Worm (Caenorhabditis elegans) whole organism, late embryonic: ENCODE measurements around the gene clec-194.

Experiments
- C08G9.2 ChIP-seq: sonication (generic microtip); optimal IDR thresholded peaks from 2 replicates; lab custom pipeline; 2016; ENCODE audit warnings: mild to moderate bottlenecking, missing genetic modification characterization, moderate library complexity, missing compliant biosample characterization
- C38D4.7 ChIP-seq: fragments of 200-800 bp; sonication (Bioruptor generic); optimal IDR thresholded peaks from 2 replicates; lab custom pipeline; 2018; ENCODE audit warnings: mild to moderate bottlenecking, missing genetic modification characterization, moderate library complexity, missing compliant biosample characterization
- F13H6.1 ChIP-seq: sonication (generic microtip); optimal IDR thresholded peaks from 2 replicates; lab custom pipeline; 2016; ENCODE audit warnings: missing genetic modification characterization, missing compliant biosample characterization
- K09A11.1 ChIP-seq: sonication (generic microtip); optimal IDR thresholded peaks from 2 replicates; lab custom pipeline; 2017; ENCODE audit warnings: antibody characterized with exemption, mild to moderate bottlenecking, missing genetic modification characterization, missing compliant biosample characterization; ENCODE audit not compliant: insufficient read depth
- Y22D7AL.16 ChIP-seq: sonication (generic microtip); optimal IDR thresholded peaks from 2 replicates; lab custom pipeline; 2016; ENCODE audit warnings: missing genetic modification characterization, missing compliant biosample characterization
- ceh-14 ChIP-seq: sonication (generic microtip); optimal IDR thresholded peaks from 2 replicates; lab custom pipeline; 2016; ENCODE audit warnings: missing genotype, missing genetic modification characterization, missing compliant biosample characterization
- ceh-18 ChIP-seq: sonication (generic microtip); optimal IDR thresholded peaks from 2 replicates; lab custom pipeline; 2016; ENCODE audit warnings: missing genetic modification characterization, missing compliant biosample characterization
- ceh-19 ChIP-seq: fragments of 200-800 bp; sonication (Bioruptor generic); optimal IDR thresholded peaks from 2 replicates; lab custom pipeline; 2018; ENCODE audit warnings: mild to moderate bottlenecking, missing genetic modification characterization, missing compliant biosample characterization
- ceh-2 ChIP-seq: sonication (generic microtip); optimal IDR thresholded peaks from 2 replicates; lab custom pipeline; 2016; ENCODE audit warnings: missing genotype, missing genetic modification characterization, missing compliant biosample characterization
- ceh-22 ChIP-seq: sonication (generic microtip); optimal IDR thresholded peaks from 2 replicates; lab custom pipeline; 2017; ENCODE audit warnings: missing biosample characterization, missing genetic modification characterization
- ceh-30 ChIP-seq: fragments of 150-350 bp; optimal IDR thresholded peaks from 2 replicates; lab custom pipeline; 2014; ENCODE audit warnings: missing biosample characterization, missing genetic modification characterization
- ceh-34 ChIP-seq: sonication (generic microtip); optimal IDR thresholded peaks from 2 replicates; lab custom pipeline; 2016; ENCODE audit warnings: mild to moderate bottlenecking, missing genetic modification characterization, missing compliant biosample characterization
- ceh-45 ChIP-seq: fragments of 200-800 bp; sonication (Bioruptor generic); IDR thresholded peaks from 2 replicates; pipeline ENCODE4 v1.3.6; 2022; ENCODE audit warnings: missing genetic modification reagents, missing genetic modification characterization, missing compliant biosample characterization
- ceh-48 ChIP-seq: sonication (generic microtip); optimal IDR thresholded peaks from 2 replicates; lab custom pipeline; 2016; ENCODE audit warnings: missing genetic modification characterization, inconsistent platforms, missing compliant biosample characterization
- ceh-6 ChIP-seq: fragments of 200-800 bp; sonication (Bioruptor generic); optimal IDR thresholded peaks from 2 replicates; lab custom pipeline; 2018; ENCODE audit warnings: mild to moderate bottlenecking, missing genetic modification characterization, missing compliant biosample characterization
- che-1 ChIP-seq: sonication (generic microtip); optimal IDR thresholded peaks from 2 replicates; lab custom pipeline; 2016; ENCODE audit warnings: mild to moderate bottlenecking, missing genetic modification characterization, missing compliant biosample characterization
- dmd-4 ChIP-seq: sonication (generic microtip); optimal IDR thresholded peaks from 2 replicates; lab custom pipeline; 2016; ENCODE audit warnings: borderline replicate concordance, missing genetic modification characterization, missing compliant biosample characterization
- elt-2 ChIP-seq: sonication (generic microtip); optimal IDR thresholded peaks from 2 replicates; lab custom pipeline; 2016; ENCODE audit warnings: missing genetic modification reagents, missing genetic modification characterization, missing compliant biosample characterization
- elt-4 ChIP-seq: sonication (generic microtip); optimal IDR thresholded peaks from 2 replicates; lab custom pipeline; 2016; ENCODE audit warnings: missing genetic modification characterization, missing compliant biosample characterization
- ets-4 ChIP-seq: sonication (generic microtip); optimal IDR thresholded peaks from 2 replicates; lab custom pipeline; 2016; ENCODE audit warnings: missing genetic modification characterization, missing compliant biosample characterization
- eyg-1 ChIP-seq: sonication (generic microtip); optimal IDR thresholded peaks from 2 replicates; lab custom pipeline; 2016; ENCODE audit warnings: missing genotype, missing genetic modification characterization, missing compliant biosample characterization
- fax-1 ChIP-seq: sonication (generic microtip); optimal IDR thresholded peaks from 2 replicates; lab custom pipeline; 2016; ENCODE audit warnings: missing genotype, missing genetic modification characterization, missing compliant biosample characterization
- fkh-6 ChIP-seq: sonication (generic microtip); optimal IDR thresholded peaks from 2 replicates; lab custom pipeline; 2016; ENCODE audit warnings: missing genetic modification characterization, missing compliant biosample characterization
- gmeb-2 ChIP-seq: sonication (generic microtip); optimal IDR thresholded peaks from 2 replicates; lab custom pipeline; 2016; ENCODE audit warnings: missing genetic modification characterization, inconsistent platforms, missing compliant biosample characterization
- hlh-15 ChIP-seq: sonication (generic microtip); optimal IDR thresholded peaks from 2 replicates; lab custom pipeline; 2016; ENCODE audit warnings: missing genetic modification characterization, missing compliant biosample characterization
- hlh-30 ChIP-seq: sonication (generic microtip); optimal IDR thresholded peaks from 2 replicates; lab custom pipeline; 2017; ENCODE audit warnings: antibody characterized with exemption, missing genetic modification characterization, missing compliant biosample characterization; ENCODE audit not compliant: insufficient read depth
- hlh-6 ChIP-seq: sonication (generic microtip); optimal IDR thresholded peaks from 2 replicates; lab custom pipeline; 2016; ENCODE audit warnings: missing genotype, missing genetic modification characterization, missing compliant biosample characterization
- hlh-8 ChIP-seq: sonication (generic microtip); optimal IDR thresholded peaks from 2 replicates; lab custom pipeline; 2016; ENCODE audit warnings: missing genotype, missing genetic modification characterization, missing compliant biosample characterization
- lim-6 ChIP-seq: sonication (generic microtip); optimal IDR thresholded peaks from 2 replicates; lab custom pipeline; 2016; ENCODE audit warnings: missing genetic modification characterization, missing compliant biosample characterization
- mec-3 ChIP-seq: sonication (generic microtip); optimal IDR thresholded peaks from 2 replicates; lab custom pipeline; 2016; ENCODE audit warnings: borderline replicate concordance, missing genetic modification characterization, missing compliant biosample characterization
- nhr-11 ChIP-seq: fragments of 150-350 bp; optimal IDR thresholded peaks from 2 replicates; lab custom pipeline; 2014; ENCODE audit warnings: missing biosample characterization, missing genetic modification characterization
- npax-4 ChIP-seq: sonication (generic microtip); optimal IDR thresholded peaks from 2 replicates; lab custom pipeline; 2016; ENCODE audit warnings: missing genetic modification characterization, missing compliant biosample characterization
- pag-3 ChIP-seq: sonication (generic microtip); optimal IDR thresholded peaks from 2 replicates; lab custom pipeline; 2016; ENCODE audit warnings: missing compliant biosample characterization, missing genetic modification characterization, borderline replicate concordance
- pat-9 ChIP-seq: fragments of 200-800 bp; sonication (Bioruptor generic); optimal IDR thresholded peaks from 2 replicates; lab custom pipeline; 2018; ENCODE audit warnings: mild to moderate bottlenecking, missing genetic modification characterization, moderate library complexity, missing compliant biosample characterization
- pax-1 ChIP-seq: fragments of 150-350 bp; optimal IDR thresholded peaks from 2 replicates; lab custom pipeline; 2014; ENCODE audit warnings: missing biosample characterization, missing genetic modification characterization
- pha-2 ChIP-seq: sonication (generic microtip); optimal IDR thresholded peaks from 2 replicates; lab custom pipeline; 2017; ENCODE audit warnings: mild to moderate bottlenecking, missing genetic modification characterization, missing compliant biosample characterization
- pha-4 ChIP-seq: fragments of 150-350 bp; optimal IDR thresholded peaks from 2 replicates; lab custom pipeline; 2018; ENCODE audit warnings: missing biosample characterization, missing genetic modification reagents, missing genetic modification characterization
- pqm-1 ChIP-seq: sonication (generic microtip); optimal IDR thresholded peaks from 2 replicates; lab custom pipeline; 2016; ENCODE audit warnings: missing genetic modification characterization, missing compliant biosample characterization
- ref-2 ChIP-seq: sonication (generic microtip); optimal IDR thresholded peaks from 2 replicates; lab custom pipeline; 2016; ENCODE audit warnings: missing genetic modification characterization, missing compliant biosample characterization
- sox-4 ChIP-seq: sonication (generic microtip); optimal IDR thresholded peaks from 2 replicates; lab custom pipeline; 2017; ENCODE audit warnings: mild to moderate bottlenecking, missing genetic modification characterization, inconsistent platforms, missing compliant biosample characterization
- tbx-2 ChIP-seq: sonication (generic microtip); optimal IDR thresholded peaks from 2 replicates; lab custom pipeline; 2016; ENCODE audit warnings: missing genetic modification characterization, missing compliant biosample characterization
- tbx-7 ChIP-seq: sonication (generic microtip); optimal IDR thresholded peaks from 2 replicates; lab custom pipeline; 2016; ENCODE audit warnings: missing genotype, missing genetic modification characterization, missing compliant biosample characterization
- ttx-3 ChIP-seq: sonication (generic microtip); optimal IDR thresholded peaks from 2 replicates; lab custom pipeline; 2016; ENCODE audit warnings: missing genetic modification reagents, missing genetic modification characterization, missing compliant biosample characterization
- unc-42 ChIP-seq: sonication (generic microtip); optimal IDR thresholded peaks from 2 replicates; lab custom pipeline; 2016; ENCODE audit warnings: missing genotype, missing genetic modification characterization, missing compliant biosample characterization
- unc-55 ChIP-seq: sonication (generic microtip); optimal IDR thresholded peaks from 2 replicates; lab custom pipeline; 2017; ENCODE audit warnings: missing biosample characterization, missing genetic modification reagents, missing genetic modification characterization
- unc-86 ChIP-seq: sonication (generic microtip); optimal IDR thresholded peaks from 2 replicates; lab custom pipeline; 2016; ENCODE audit warnings: missing genetic modification characterization, missing compliant biosample characterization
- zip-5 ChIP-seq: sonication (generic microtip); optimal IDR thresholded peaks from 2 replicates; lab custom pipeline; 2016; ENCODE audit warnings: missing genetic modification characterization, missing compliant biosample characterization
- ztf-16 ChIP-seq: sonication (generic microtip); optimal IDR thresholded peaks from 2 replicates; lab custom pipeline; 2017; ENCODE audit warnings: missing genetic modification characterization, missing compliant biosample characterization

Gene clec-194

ce11 chrIV:16813825-16814224, 17.6 kb upstream of the clec-194 start, which contains the start of gene Y116A8A.2:
Gene Y116A8A.2 (minus strand): TSS chrIV:16813925.
- TF ChIP-seq Y22D7AL.16 (no peak), pha-4 (tag; lab: Kevin White, UChicago) (no peak), unc-42 (tag; lab: Kevin White, UChicago) (no peak), che-1 (tag; lab: Kevin White, UChicago) (no peak), C38D4.7 (GFP tag; lab: Kevin White, UChicago) (no peak), nhr-11 (tag; lab: Kevin White, UChicago) (no peak), elt-4 (tag; lab: Kevin White, UChicago) (no peak), unc-55 (GFP tag; lab: Kevin White, UChicago) (no peak), sox-4 (tag; lab: Kevin White, UChicago) (no peak), ceh-18 (no peak), npax-4 (no peak), fax-1 (tag; lab: Kevin White, UChicago) (no peak), ets-4 (tag; lab: Kevin White, UChicago) (no peak), F13H6.1 (tag; lab: Kevin White, UChicago) (no peak), pha-2 (tag; lab: Kevin White, UChicago) (no peak), mec-3 (tag; lab: Kevin White, UChicago) (no peak), C08G9.2 (tag; lab: Kevin White, UChicago) (no peak), ceh-14 (tag; lab: Kevin White, UChicago) (no peak), hlh-8 (tag; lab: Kevin White, UChicago) (no peak), eyg-1 (tag; lab: Kevin White, UChicago) (no peak)
- TF ChIP-seq, all 69 proteins: peak for 0

- TF ChIP-seq hlh-15 (tag; lab: Kevin White, UChicago) (no peak), ztf-16 (tag; lab: Kevin White, UChicago) (no peak), hlh-6 (tag; lab: Kevin White, UChicago) (no peak), dmd-4 (no peak), ref-2 (tag; lab: Kevin White, UChicago) (no peak), pat-9 (no peak), ceh-19 (no peak), ceh-30 (tag; lab: Kevin White, UChicago) (no peak)
These were observed 8.9 kb upstream of the clec-194 start, which contains the start of gene Y116A8A.4 for ce11 chrIV:16822529-16822928. Gene Y116A8A.4 (plus strand): TSS chrIV:16822829.

DNA sequence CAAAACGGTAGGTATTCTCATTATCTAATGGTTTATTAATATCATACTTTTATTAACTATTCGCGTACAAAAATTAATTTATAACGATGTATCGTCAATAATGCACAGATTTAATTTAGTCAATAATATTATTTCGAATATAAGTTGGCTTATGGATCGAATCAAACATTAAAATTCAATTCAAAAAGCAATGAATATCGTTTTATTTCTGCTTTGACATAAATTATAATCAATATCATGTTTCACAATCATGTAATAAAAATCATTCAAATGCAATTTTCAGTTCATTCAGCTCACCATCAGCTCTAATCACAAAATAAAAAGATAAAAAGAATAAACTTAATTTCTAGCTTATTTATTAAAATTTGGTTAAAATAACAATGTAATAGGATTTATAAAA, 2.8 kb upstream of the clec-194 start, which contains the start of gene Y116A8A.6:
Y116A8A.6 (minus strand) TSS at position 101 of the 400 bp plus-strand sequence.
- TF ChIP-seq hlh-8 (tag; lab: Kevin White, UChicago) (no peak), ceh-45 (no peak), ceh-30 (tag; lab: Kevin White, UChicago) (no peak), fkh-6 (tag; lab: Kevin White, UChicago) (no peak), ceh-34 (tag; lab: Kevin White, UChicago) (no peak), pag-3 (tag; lab: Kevin White, UChicago) (no peak), elt-2 (tag; lab: Kevin White, UChicago) (no peak), gmeb-2 (tag; lab: Kevin White, UChicago) (no peak), Y22D7AL.16 (no peak), tbx-2 (tag; lab: Kevin White, UChicago) (no peak), pax-1 (tag; lab: Kevin White, UChicago) (no peak), nhr-11 (tag; lab: Kevin White, UChicago) (no peak), npax-4 (no peak), lim-6 (tag; lab: Kevin White, UChicago) (no peak), elt-4 (tag; lab: Kevin White, UChicago) (no peak)
- TF ChIP-seq, all 69 proteins: peak for 0

DNA sequence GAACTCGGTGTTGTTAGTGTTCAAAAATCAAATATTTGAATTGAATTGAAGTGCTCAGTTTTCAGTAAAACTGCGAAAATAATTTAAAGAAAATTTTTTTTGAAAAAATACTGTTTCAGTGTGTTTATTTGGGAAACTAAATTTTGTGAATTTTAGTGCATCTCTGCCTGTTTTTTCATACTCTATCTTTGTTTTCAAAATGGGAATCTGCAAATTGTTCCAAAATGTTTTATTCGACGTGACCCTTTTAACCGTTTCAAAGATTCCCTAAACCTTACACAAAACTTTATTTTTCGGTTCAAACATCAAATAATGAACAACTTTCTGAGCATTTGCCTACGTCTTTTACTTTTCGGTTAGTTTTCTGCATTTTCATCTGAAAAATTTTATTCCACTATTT, 1.6 kb upstream of the clec-194 start, which contains the start of gene Y116A8A.7:
Y116A8A.7 (plus strand) TSS at position 301 of the 400 bp plus-strand sequence.
- TF ChIP-seq hlh-30 (tag; lab: Kevin White, UChicago) (no peak), ceh-6 (GFP tag; lab: Kevin White, UChicago) (no peak), pha-4 (tag; lab: Kevin White, UChicago) (no peak), ttx-3 (tag; lab: Kevin White, UChicago) (no peak), ceh-45 (no peak), tbx-7 (no peak), ceh-30 (tag; lab: Kevin White, UChicago) (no peak), ceh-2 (tag; lab: Kevin White, UChicago) (no peak), unc-86 (tag; lab: Kevin White, UChicago) (no peak), K09A11.1 (tag; lab: Kevin White, UChicago) (no peak), ceh-22 (tag; lab: Kevin White, UChicago) (no peak), zip-5 (tag; lab: Kevin White, UChicago) (no peak), nhr-11 (tag; lab: Kevin White, UChicago) (no peak), pqm-1 (tag; lab: Kevin White, UChicago) (no peak), elt-4 (tag; lab: Kevin White, UChicago) (no peak), ceh-48 (tag; lab: Kevin White, UChicago) (no peak)
- TF ChIP-seq, all 69 proteins: peak for 0
